Worm (Caenorhabditis elegans) whole organism, L2 larva: ENCODE results near the gene F33E11.3.

Experiments used
- C34F6.9 ChIP-seq: fragments of 150-350 bp; optimal IDR thresholded peaks from 2 replicates; lab custom pipeline; 2014; ENCODE audit warnings: missing biosample characterization, missing genetic modification characterization
- F13H6.1 ChIP-seq: sonication (generic microtip); optimal IDR thresholded peaks from 2 replicates; lab custom pipeline; 2016; ENCODE audit warnings: missing genetic modification characterization, missing compliant biosample characterization
- Y55F3AM.14 ChIP-seq: fragments of 200-800 bp; sonication (Bioruptor generic); optimal IDR thresholded peaks from 2 replicates; lab custom pipeline; 2018; ENCODE audit warnings: mild to moderate bottlenecking, missing genetic modification characterization, missing compliant biosample characterization
- ZK546.5 ChIP-seq: sonication (generic microtip); optimal IDR thresholded peaks from 2 replicates; lab custom pipeline; 2017; ENCODE audit warnings: missing biosample characterization, missing genetic modification characterization
- aly-2 ChIP-seq: fragments of 150-350 bp; optimal IDR thresholded peaks from 2 replicates; lab custom pipeline; 2014; ENCODE audit warnings: missing biosample characterization, missing genetic modification characterization
- ama-1 ChIP-seq: fragments of 150-350 bp; optimal IDR thresholded peaks from 2 replicates; lab custom pipeline; 2018; ENCODE audit warnings: inconsistent platforms
- ceh-16 ChIP-seq: fragments of 150-350 bp; optimal IDR thresholded peaks from 2 replicates; lab custom pipeline; 2014; ENCODE audit warnings: missing biosample characterization, missing genetic modification characterization
- ceh-82 ChIP-seq: fragments of 150-350 bp; optimal IDR thresholded peaks from 2 replicates; lab custom pipeline; 2014; ENCODE audit warnings: missing biosample characterization, missing genetic modification characterization
- crh-2 ChIP-seq: sonication (generic microtip); optimal IDR thresholded peaks from 2 replicates; lab custom pipeline; 2017; ENCODE audit warnings: missing biosample characterization, missing genetic modification characterization
- dmd-4 ChIP-seq: sonication (generic microtip); optimal IDR thresholded peaks from 2 replicates; lab custom pipeline; 2017; ENCODE audit warnings: missing biosample characterization, missing genetic modification characterization
- egl-27 ChIP-seq: sonication (generic microtip); optimal IDR thresholded peaks from 3 replicates; lab custom pipeline; 2017; ENCODE audit warnings: missing biosample characterization, missing genetic modification reagents, missing genetic modification characterization
- elt-1 ChIP-seq: fragments of 150-350 bp; optimal IDR thresholded peaks from 2 replicates; lab custom pipeline; 2014; ENCODE audit warnings: missing biosample characterization, missing genetic modification characterization
- fos-1 ChIP-seq: fragments of 150-350 bp; optimal IDR thresholded peaks from 2 replicates; lab custom pipeline; 2014; ENCODE audit warnings: missing biosample characterization, missing genetic modification characterization
- lin-11 ChIP-seq: fragments of 150-350 bp; sonication (generic microtip); optimal IDR thresholded peaks from 2 replicates; lab custom pipeline; 2014; ENCODE audit warnings: missing biosample characterization, missing genetic modification characterization, inconsistent platforms, mixed read lengths
- lin-13 ChIP-seq: fragments of 150-350 bp; optimal IDR thresholded peaks from 2 replicates; lab custom pipeline; 2014; ENCODE audit warnings: missing biosample characterization, missing genetic modification reagents, missing genetic modification characterization
- lin-39 ChIP-seq: fragments of 150-350 bp; optimal IDR thresholded peaks from 2 replicates; lab custom pipeline; 2014; ENCODE audit warnings: missing biosample characterization, missing genetic modification reagents, missing genetic modification characterization
- lsy-2 ChIP-seq, 2 experiments: fragments of 150-350 bp in 1 of 2; sonication (generic microtip) in 1 of 2; optimal IDR thresholded peaks; 2 replicates each; lab custom pipeline; 2014 to 2017; ENCODE audit warnings: missing biosample characterization in 2 of 2, missing genetic modification characterization in 2 of 2
- mab-5 ChIP-seq: fragments of 150-350 bp; optimal IDR thresholded peaks from 2 replicates; lab custom pipeline; 2014; ENCODE audit warnings: missing biosample characterization, missing genetic modification characterization
- nhr-10 ChIP-seq: sonication (generic microtip); optimal IDR thresholded peaks from 2 replicates; lab custom pipeline; 2017; ENCODE audit warnings: missing biosample characterization, missing genetic modification characterization
- nhr-11 ChIP-seq: fragments of 150-350 bp; optimal IDR thresholded peaks from 2 replicates; lab custom pipeline; 2014; ENCODE audit warnings: missing biosample characterization, missing genetic modification characterization
- nhr-12 ChIP-seq: fragments of 150-350 bp; optimal IDR thresholded peaks from 2 replicates; lab custom pipeline; 2014; ENCODE audit warnings: missing biosample characterization, missing genetic modification characterization
- nhr-129 ChIP-seq: fragments of 150-350 bp; optimal IDR thresholded peaks from 2 replicates; lab custom pipeline; 2014; ENCODE audit warnings: missing biosample characterization, missing genetic modification characterization
- nhr-21 ChIP-seq: fragments of 150-350 bp; optimal IDR thresholded peaks from 2 replicates; lab custom pipeline; 2014; ENCODE audit warnings: missing biosample characterization, missing genetic modification characterization
- nhr-23 ChIP-seq: fragments of 150-350 bp; optimal IDR thresholded peaks from 2 replicates; lab custom pipeline; 2014; ENCODE audit warnings: missing biosample characterization, missing genetic modification reagents, missing genetic modification characterization
- nhr-237 ChIP-seq: fragments of 150-350 bp; optimal IDR thresholded peaks from 2 replicates; lab custom pipeline; 2014; ENCODE audit warnings: missing biosample characterization, missing genetic modification characterization
- nhr-25 ChIP-seq: fragments of 150-350 bp; sonication (generic microtip); optimal IDR thresholded peaks from 3 replicates; lab custom pipeline; 2014; ENCODE audit warnings: missing biosample characterization, missing genetic modification characterization
- sma-3 ChIP-seq: sonication (generic microtip); optimal IDR thresholded peaks from 2 replicates; lab custom pipeline; 2016; ENCODE audit warnings: missing genetic modification reagents, missing genetic modification characterization, missing compliant biosample characterization
- sma-9 ChIP-seq, 2 experiments: fragments of 150-350 bp in 1 of 2; sonication (generic microtip) in 1 of 2; optimal IDR thresholded peaks; 2 replicates each; lab custom pipeline; 2014 to 2016; ENCODE audit warnings: missing genetic modification characterization in 2 of 2, mild to moderate bottlenecking in 1 of 2, missing biosample characterization in 1 of 2, missing compliant biosample characterization in 1 of 2, missing genetic modification reagents in 1 of 2, moderate library complexity in 1 of 2
- snpc-4 ChIP-seq: fragments of 150-350 bp; optimal IDR thresholded peaks from 2 replicates; lab custom pipeline; 2014; ENCODE audit warnings: missing biosample characterization, missing genetic modification characterization
- unc-39 ChIP-seq: fragments of 150-350 bp; optimal IDR thresholded peaks from 2 replicates; lab custom pipeline; 2014; ENCODE audit warnings: missing biosample characterization, missing genetic modification characterization
- unc-55 ChIP-seq: fragments of 150-350 bp; sonication (generic microtip); optimal IDR thresholded peaks from 3 replicates; lab custom pipeline; 2014; ENCODE audit warnings: missing biosample characterization, missing genetic modification reagents, missing genetic modification characterization
- zag-1 ChIP-seq: fragments of 150-350 bp; optimal IDR thresholded peaks from 2 replicates; lab custom pipeline; 2014; ENCODE audit warnings: missing biosample characterization, missing genetic modification characterization
- ztf-1 ChIP-seq: fragments of 200-800 bp; sonication (Bioruptor generic); conservative IDR thresholded peaks from 2 replicates; pipeline ENCODE4 v1.3.6; 2022; ENCODE audit warnings: missing genetic modification characterization, missing compliant biosample characterization
- ztf-11 ChIP-seq: sonication (generic microtip); optimal IDR thresholded peaks from 2 replicates; lab custom pipeline; 2017; ENCODE audit warnings: missing biosample characterization, missing genetic modification characterization
- ztf-4 ChIP-seq: fragments of 150-350 bp; optimal IDR thresholded peaks from 2 replicates; lab custom pipeline; 2014; ENCODE audit warnings: missing biosample characterization, missing genetic modification characterization

Gene F33E11.3

ce11 chrV:283953-284352 is 20.6 kb downstream of the F33E11.3 start:
- TF ChIP-seq lin-11 (tag; lab: Kevin White, UChicago) (no peak), ztf-11 (no peak), ZK546.5 (tag; lab: Kevin White, UChicago) (no peak)
- TF ChIP-seq, all 48 proteins: peak for 0

- no peak for TF ChIP-seq lin-11 (tag; lab: Kevin White, UChicago)
- TF ChIP-seq egl-27 (tag; lab: Kevin White, UChicago): no peak
- TF ChIP-seq C34F6.9 (tag; lab: Kevin White, UChicago): no peak
- no peak for TF ChIP-seq F13H6.1 (tag; lab: Kevin White, UChicago)
- no peak for TF ChIP-seq ceh-82
- no peak for TF ChIP-seq Y55F3AM.14 (GFP tag; lab: Kevin White, UChicago)
- TF ChIP-seq sma-9 (GFP tag; optimal IDR thresholded peaks at IDR 0.05; lab: Kevin White, UChicago): no peak
- no peak for TF ChIP-seq sma-9 (tag; optimal IDR thresholded peaks at IDR 0.05; lab: Kevin White, UChicago)
- no peak for TF ChIP-seq nhr-12
- TF ChIP-seq nhr-10 (tag; lab: Kevin White, UChicago): no peak
- no peak for TF ChIP-seq nhr-11 (tag; lab: Kevin White, UChicago)
- TF ChIP-seq aly-2 (tag; lab: Kevin White, UChicago): no peak
- TF ChIP-seq zag-1 (tag; lab: Kevin White, UChicago): no peak
- TF ChIP-seq sma-3 (GFP tag; lab: Kevin White, UChicago): no peak
- TF ChIP-seq crh-2 (tag; lab: Kevin White, UChicago): no peak
- no peak for TF ChIP-seq ceh-16 (tag; lab: Kevin White, UChicago)
- no peak for TF ChIP-seq ztf-1 (GFP tag; lab: Robert Waterston, UW)
- no peak for TF ChIP-seq unc-55
- TF ChIP-seq lin-13 (GFP tag; lab: Kevin White, UChicago): no peak
- no peak for TF ChIP-seq nhr-237 (tag; lab: Kevin White, UChicago)
- TF ChIP-seq unc-39: no peak
These were observed 22.9 kb downstream of the F33E11.3 start, which contains the start of gene npr-5 for ce11 chrV:281616-282015. Gene npr-5, minus strand, starts transcription at chrV:281716.

- TF ChIP-seq C34F6.9 (tag; lab: Kevin White, UChicago) (peak; percentile 44), Y55F3AM.14 (GFP tag; lab: Kevin White, UChicago) (no peak), lsy-2 (tag; optimal IDR thresholded peaks at IDR 0.05; lab: Kevin White, UChicago) (peak in 1 of 2 experiments; percentile 27), F13H6.1 (tag; lab: Kevin White, UChicago) (peak; percentile 67), sma-9 (GFP tag; optimal IDR thresholded peaks at IDR 0.05; lab: Kevin White, UChicago) (peak; percentile 37), sma-9 (tag; optimal IDR thresholded peaks at IDR 0.05; lab: Kevin White, UChicago) (no peak), ztf-4 (no peak), lin-11 (tag; lab: Kevin White, UChicago) (no peak), nhr-129 (tag; lab: Kevin White, UChicago) (peak; percentile 53), lin-39 (no peak), unc-39 (no peak)
- TF ChIP-seq, all 48 proteins: peak for 5
These were observed 23.4 kb downstream of the F33E11.3 start for ce11 chrV:281111-281510.

ce11 chrV:272837-273236 is 31.7 kb downstream of the F33E11.3 start, which contains the start of gene nlp-70:
Gene nlp-70, minus strand, starts transcription at chrV:272937.
- TF ChIP-seq sma-3 (GFP tag; lab: Kevin White, UChicago) (no peak), elt-1 (no peak), nhr-25 (tag; lab: Kevin White, UChicago) (no peak), nhr-23 (no peak), nhr-237 (tag; lab: Kevin White, UChicago) (no peak), lsy-2 (tag; optimal IDR thresholded peaks at IDR 0.05; lab: Kevin White, UChicago) (no peak), snpc-4 (tag; lab: Kevin White, UChicago) (no peak), C34F6.9 (tag; lab: Kevin White, UChicago) (no peak), aly-2 (tag; lab: Kevin White, UChicago) (no peak), nhr-21 (tag; lab: Kevin White, UChicago) (no peak), dmd-4 (tag; lab: Kevin White, UChicago) (no peak), fos-1 (tag; lab: Kevin White, UChicago) (no peak), nhr-11 (tag; lab: Kevin White, UChicago) (no peak), lin-39 (no peak), nhr-10 (tag; lab: Kevin White, UChicago) (no peak), mab-5 (tag; lab: Kevin White, UChicago) (no peak), ama-1 (no peak)
